Worm (Caenorhabditis elegans) whole organism, L3 larva: ENCODE results near the gene mrpl-16.

ENCODE experiments used
- R02D3.7 ChIP-seq: fragments of 150-350 bp; optimal IDR thresholded peaks from 2 replicates; lab custom pipeline; 2014; ENCODE audit warnings: missing biosample characterization, missing genetic modification characterization
- ama-1 ChIP-seq: fragments of 150-350 bp; optimal IDR thresholded peaks from 2 replicates; lab custom pipeline; 2018
- ceh-16 ChIP-seq: sonication (generic microtip); optimal IDR thresholded peaks from 2 replicates; lab custom pipeline; 2017; ENCODE audit warnings: missing biosample characterization, missing genetic modification characterization
- ceh-82 ChIP-seq: fragments of 150-350 bp; optimal IDR thresholded peaks from 2 replicates; lab custom pipeline; 2014; ENCODE audit warnings: missing biosample characterization, missing genetic modification characterization
- ceh-9 ChIP-seq: sonication (generic microtip); optimal IDR thresholded peaks from 2 replicates; lab custom pipeline; 2018; ENCODE audit warnings: missing biosample characterization, missing genetic modification characterization
- egl-27 ChIP-seq: sonication (generic microtip); optimal IDR thresholded peaks from 4 replicates; lab custom pipeline; 2017; ENCODE audit warnings: missing biosample characterization, missing genetic modification reagents, missing genetic modification characterization
- egl-5 ChIP-seq: fragments of 150-350 bp; optimal IDR thresholded peaks from 2 replicates; lab custom pipeline; 2017; ENCODE audit warnings: missing biosample characterization, missing genetic modification reagents, missing genetic modification characterization, inconsistent platforms
- elt-1 ChIP-seq: fragments of 150-350 bp; optimal IDR thresholded peaks from 2 replicates; lab custom pipeline; 2014; ENCODE audit warnings: missing biosample characterization, missing genetic modification characterization
- elt-2 ChIP-seq: sonication (generic microtip); optimal IDR thresholded peaks from 2 replicates; lab custom pipeline; 2016; ENCODE audit warnings: missing genetic modification reagents, mild to moderate bottlenecking, missing genetic modification characterization, missing compliant biosample characterization
- elt-3 ChIP-seq, 3 experiments: fragments of 150-350 bp in 1 of 3; sonication (generic microtip) in 2 of 3; optimal IDR thresholded peaks; 2 replicates in 2 of 3; 4 replicates in 1 of 3; lab custom pipeline; 2014 to 2017; ENCODE audit warnings: missing biosample characterization in 3 of 3, missing genetic modification characterization in 3 of 3
- eor-1 ChIP-seq, 2 experiments: fragments of 150-350 bp; optimal IDR thresholded peaks; 2 replicates each; lab custom pipeline; 2014 to 2018; ENCODE audit warnings: missing biosample characterization in 2 of 2, missing genetic modification characterization in 2 of 2
- fkh-2 ChIP-seq: fragments of 150-350 bp; optimal IDR thresholded peaks from 2 replicates; lab custom pipeline; 2014; ENCODE audit warnings: missing biosample characterization, missing genetic modification reagents, missing genetic modification characterization
- jun-1 ChIP-seq: fragments of 150-350 bp; optimal IDR thresholded peaks from 2 replicates; lab custom pipeline; 2014; ENCODE audit warnings: missing biosample characterization, missing genetic modification reagents, missing genetic modification characterization
- lin-15B ChIP-seq: fragments of 150-350 bp; optimal IDR thresholded peaks from 2 replicates; lab custom pipeline; 2014; ENCODE audit warnings: missing biosample characterization, missing genetic modification characterization
- lin-39 ChIP-seq: fragments of 150-350 bp; optimal IDR thresholded peaks from 2 replicates; lab custom pipeline; 2018; ENCODE audit warnings: missing biosample characterization, missing genetic modification reagents, missing genetic modification characterization
- lsy-12 ChIP-seq: sonication (generic microtip); optimal IDR thresholded peaks from 2 replicates; lab custom pipeline; 2016; ENCODE audit warnings: mild to moderate bottlenecking, missing genetic modification characterization, missing compliant biosample characterization
- mdl-1 ChIP-seq: fragments of 150-350 bp; optimal IDR thresholded peaks from 2 replicates; lab custom pipeline; 2014; ENCODE audit warnings: missing biosample characterization, missing genetic modification characterization
- nfya-1 ChIP-seq: sonication (generic microtip); optimal IDR thresholded peaks from 2 replicates; lab custom pipeline; 2017; ENCODE audit warnings: missing genetic modification characterization, mild to moderate bottlenecking, missing compliant biosample characterization, antibody characterized with exemption, moderate library complexity; ENCODE audit not compliant: insufficient read depth
- nhr-11 ChIP-seq: fragments of 150-350 bp; optimal IDR thresholded peaks from 2 replicates; lab custom pipeline; 2014; ENCODE audit warnings: missing biosample characterization, missing genetic modification characterization
- nhr-12 ChIP-seq: fragments of 150-350 bp; optimal IDR thresholded peaks from 2 replicates; lab custom pipeline; 2014; ENCODE audit warnings: missing biosample characterization, missing genetic modification characterization
- nhr-237 ChIP-seq: fragments of 150-350 bp; optimal IDR thresholded peaks from 2 replicates; lab custom pipeline; 2014; ENCODE audit warnings: missing biosample characterization, missing genetic modification characterization
- nhr-25 ChIP-seq: sonication (generic microtip); optimal IDR thresholded peaks from 2 replicates; lab custom pipeline; 2017; ENCODE audit warnings: missing biosample characterization, missing genetic modification characterization
- nhr-43 ChIP-seq: sonication (generic microtip); optimal IDR thresholded peaks from 2 replicates; lab custom pipeline; 2016; ENCODE audit warnings: mild to moderate bottlenecking, missing genetic modification characterization, missing compliant biosample characterization; ENCODE audit not compliant: poor library complexity, severe bottlenecking
- nhr-67 ChIP-seq: fragments of 150-350 bp; optimal IDR thresholded peaks from 2 replicates; lab custom pipeline; 2014; ENCODE audit warnings: missing biosample characterization, missing genetic modification characterization
- nhr-77 ChIP-seq: fragments of 150-350 bp; optimal IDR thresholded peaks from 2 replicates; lab custom pipeline; 2014; ENCODE audit warnings: missing biosample characterization, missing genetic modification characterization
- pha-4 ChIP-seq: fragments of 150-350 bp; optimal IDR thresholded peaks from 2 replicates; lab custom pipeline; 2014; ENCODE audit warnings: missing biosample characterization, missing genetic modification reagents, missing genetic modification characterization
- pqm-1 ChIP-seq: fragments of 150-350 bp; optimal IDR thresholded peaks from 2 replicates; lab custom pipeline; 2017; ENCODE audit warnings: missing biosample characterization, missing genetic modification characterization, inconsistent platforms
- sea-2 ChIP-seq: fragments of 150-350 bp; sonication (generic microtip); optimal IDR thresholded peaks from 4 replicates; lab custom pipeline; 2014; ENCODE audit warnings: missing biosample characterization, missing genetic modification reagents, missing genetic modification characterization
- skn-1 ChIP-seq: fragments of 150-350 bp; optimal IDR thresholded peaks from 2 replicates; lab custom pipeline; 2014; ENCODE audit warnings: missing biosample characterization, missing genetic modification characterization
- snpc-4 ChIP-seq: fragments of 150-350 bp; optimal IDR thresholded peaks from 2 replicates; lab custom pipeline; 2014; ENCODE audit warnings: missing biosample characterization, missing genetic modification characterization
- tbx-2 ChIP-seq: sonication (generic microtip); optimal IDR thresholded peaks from 2 replicates; lab custom pipeline; 2016; ENCODE audit warnings: mild to moderate bottlenecking, missing genetic modification characterization, missing compliant biosample characterization
- unc-62 ChIP-seq: fragments of 150-350 bp; sonication (generic microtip); optimal IDR thresholded peaks from 4 replicates; lab custom pipeline; 2014; ENCODE audit warnings: missing biosample characterization, missing genetic modification reagents, missing genetic modification characterization
- zag-1 ChIP-seq: fragments of 150-350 bp; optimal IDR thresholded peaks from 2 replicates; lab custom pipeline; 2014; ENCODE audit warnings: missing biosample characterization, missing genetic modification characterization
- ztf-4 ChIP-seq: fragments of 150-350 bp; optimal IDR thresholded peaks from 2 replicates; lab custom pipeline; 2014; ENCODE audit warnings: missing biosample characterization, missing genetic modification characterization

mrpl-16 gene

ce11 chrIII:4693695-4694094, 10.5 kb upstream of the mrpl-16 start, which contains the start of gene T04A8.8:
T04A8.8 (plus strand) TSS chrIII:4693995.
- no peak for TF ChIP-seq pqm-1 (tag; lab: Kevin White, UChicago)

DNA sequence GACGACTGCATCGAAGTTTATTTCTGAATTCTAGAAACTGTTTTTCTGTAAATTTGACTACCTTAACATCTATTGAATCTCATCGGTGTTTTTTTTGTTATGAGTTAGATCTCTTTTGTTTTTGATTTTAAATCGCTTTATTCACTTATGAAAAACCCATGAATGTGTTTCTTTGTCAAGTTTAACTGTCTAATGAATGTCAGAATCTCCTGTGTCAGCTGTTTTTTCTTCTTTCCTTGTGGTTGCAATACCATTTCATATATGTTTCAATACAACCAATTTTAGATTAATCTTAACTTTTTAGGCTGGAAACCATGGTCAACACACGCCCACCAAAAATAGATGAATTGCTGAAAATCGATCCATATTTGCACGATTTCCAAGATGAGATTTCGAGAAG, 9.1 kb upstream of the mrpl-16 start, which contains the start of gene T04A8.7:
TSS of gene T04A8.7 (plus strand) at position 301 of the 400 bp plus-strand sequence.
- no peak for TF ChIP-seq nhr-25 (tag; lab: Kevin White, UChicago)
- no peak for TF ChIP-seq mdl-1 (tag; lab: Kevin White, UChicago)
- TF ChIP-seq nhr-67 = no peak
- TF ChIP-seq lin-39 (tag; lab: Kevin White, UChicago) = no peak
- no peak for TF ChIP-seq zag-1 (tag; lab: Kevin White, UChicago)
- TF ChIP-seq nhr-12 (tag; lab: Kevin White, UChicago) = no peak
- TF ChIP-seq eor-1 (tag; optimal IDR thresholded peaks at IDR 0.05; lab: Kevin White, UChicago) = no peak
- no peak for TF ChIP-seq lsy-12 (tag; lab: Kevin White, UChicago)
- no peak for TF ChIP-seq nhr-237 (tag; lab: Kevin White, UChicago)
- TF ChIP-seq nhr-77 = no peak
- TF ChIP-seq R02D3.7 (tag; lab: Kevin White, UChicago) = no peak

- TF ChIP-seq ztf-4 (tag; lab: Kevin White, UChicago) (no peak), nhr-25 (tag; lab: Kevin White, UChicago) (no peak), ceh-16 (tag; lab: Kevin White, UChicago) (no peak), egl-27 (no peak), nhr-12 (tag; lab: Kevin White, UChicago) (no peak), mdl-1 (tag; lab: Kevin White, UChicago) (no peak), skn-1 (tag; lab: Kevin White, UChicago) (no peak), sea-2 (no peak), elt-3 (tag; optimal IDR thresholded peaks at IDR 0.05; lab: Kevin White, UChicago) (no peak), nhr-77 (no peak), jun-1 (tag; lab: Kevin White, UChicago) (no peak), eor-1 (tag; optimal IDR thresholded peaks at IDR 0.05; lab: Kevin White, UChicago) (no peak), pha-4 (tag; lab: Kevin White, UChicago) (no peak)
Observed at ce11 chrIII:4696903-4697302, 7.3 kb upstream of the mrpl-16 start.

DNA sequence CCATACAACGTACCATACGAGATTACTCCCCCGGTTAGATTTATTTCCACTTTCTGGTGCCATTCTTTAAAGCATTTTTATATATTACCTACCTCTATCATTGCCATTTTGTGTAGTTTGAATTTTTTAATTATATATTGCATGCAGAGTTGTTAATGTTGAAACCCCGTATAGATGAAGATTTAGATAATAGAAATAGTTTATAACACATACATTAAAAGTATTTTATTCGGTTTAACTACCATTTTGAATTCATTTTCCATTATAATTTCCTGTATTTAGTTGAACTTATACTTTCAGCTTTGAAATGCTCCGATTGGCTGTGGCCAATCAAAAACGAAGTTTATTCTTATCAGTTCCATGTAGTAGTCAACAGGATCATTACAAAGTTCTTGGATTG, 6.4 kb upstream of the mrpl-16 start, which contains the start of gene dnj-18:
TSS of gene dnj-18 (plus strand) at position 301 of the 400 bp plus-strand sequence.
- no peak for TF ChIP-seq ceh-16 (tag; lab: Kevin White, UChicago)
- TF ChIP-seq ama-1 (lab: Kevin White, UChicago) = no peak
- no peak for TF ChIP-seq nhr-43
- no peak for TF ChIP-seq egl-5 (tag; lab: Kevin White, UChicago)
- TF ChIP-seq snpc-4 (tag; lab: Kevin White, UChicago) = no peak
- TF ChIP-seq eor-1 (tag; optimal IDR thresholded peaks at IDR 0.05; lab: Kevin White, UChicago) = no peak
- TF ChIP-seq tbx-2 (tag; lab: Kevin White, UChicago) = no peak
- TF ChIP-seq nhr-11 (tag; lab: Kevin White, UChicago) = no peak
- TF ChIP-seq zag-1 (tag; lab: Kevin White, UChicago) = no peak
- TF ChIP-seq jun-1 (tag; lab: Kevin White, UChicago) = no peak
- no peak for TF ChIP-seq skn-1 (tag; lab: Kevin White, UChicago)
- TF ChIP-seq elt-1 (tag; lab: Kevin White, UChicago) = no peak
- TF ChIP-seq ceh-82 (tag; lab: Kevin White, UChicago) = no peak
- no peak for TF ChIP-seq unc-62
- TF ChIP-seq lin-15B (tag; lab: Kevin White, UChicago) = no peak
- TF ChIP-seq nhr-237 (tag; lab: Kevin White, UChicago) = no peak
- no peak for TF ChIP-seq R02D3.7 (tag; lab: Kevin White, UChicago)
- no peak for TF ChIP-seq nfya-1 (tag; lab: Kevin White, UChicago)

DNA sequence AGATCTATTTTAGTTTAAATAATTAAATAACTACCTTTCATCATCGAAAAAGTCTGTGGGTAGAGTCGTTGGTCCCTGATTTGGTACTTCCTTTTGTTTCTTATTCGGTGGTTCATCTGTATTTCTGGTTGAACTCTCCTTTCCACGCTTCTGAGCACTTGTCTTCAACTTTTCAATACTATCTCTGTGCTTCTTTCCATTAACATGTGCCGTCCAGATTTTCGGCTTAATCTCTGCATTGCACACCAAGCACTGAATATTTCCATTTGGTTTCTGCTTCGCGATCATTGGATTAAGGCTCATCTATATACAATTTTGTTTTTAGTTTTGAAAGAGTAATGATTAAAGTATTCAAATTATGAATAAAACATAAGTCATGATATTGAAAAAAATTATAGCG, 4.3 kb upstream of the mrpl-16 start, which contains the start of gene sel-13:
TSS of gene sel-13 (minus strand) at position 303 of the 400 bp plus-strand sequence.
- TF ChIP-seq nhr-25 (tag; lab: Kevin White, UChicago) (no peak), mdl-1 (tag; lab: Kevin White, UChicago) (no peak), elt-3 (tag; optimal IDR thresholded peaks at IDR 0.05; lab: Kevin White, UChicago) (no peak), egl-27 (no peak), fkh-2 (tag; lab: Kevin White, UChicago) (no peak), nfya-1 (tag; lab: Kevin White, UChicago) (no peak), ztf-4 (tag; lab: Kevin White, UChicago) (no peak), pha-4 (tag; lab: Kevin White, UChicago) (no peak), tbx-2 (tag; lab: Kevin White, UChicago) (no peak), ceh-9 (tag; lab: Kevin White, UChicago) (no peak), elt-2 (tag; lab: Kevin White, UChicago) (no peak), lsy-12 (tag; lab: Kevin White, UChicago) (no peak), unc-62 (no peak), lin-15B (tag; lab: Kevin White, UChicago) (no peak), lin-39 (tag; lab: Kevin White, UChicago) (no peak), nhr-237 (tag; lab: Kevin White, UChicago) (no peak)
